In genomic region chr2L:6966309-6966708, dm6 we compare ENCODE assay signal across 5 fruit fly cellular contexts.
TF ChIP-seq lines count a peak whose summit lies in the region.

No protein-coding gene starts in this region.

- TF ChIP-seq CTCF in whole organism, embryonic (GFP tag; optimal IDR thresholded peaks at IDR 0.05; lab: Kevin White, UChicago), result no peak

TF ChIP-seq in whole organism, adult, 20 proteins besides CTCF, POLR2A, EP300 and RAD21:
- TF ChIP-seq bab1 (GFP tag; optimal IDR thresholded peaks at IDR 0.05; lab: Kevin White, UChicago) (no peak), tj (GFP tag; optimal IDR thresholded peaks at IDR 0.05; lab: Kevin White, UChicago) (peak; percentile 4)

TF ChIP-seq in whole organism, embryonic, 481 proteins besides CTCF, POLR2A, EP300 and RAD21 (continues in another document):
- TF ChIP-seq CG12299 (tag; optimal IDR thresholded peaks at IDR 0.05; lab: Kevin White, UChicago) (no peak), chm (GFP tag; IDR thresholded peaks at IDR 0.05; lab: Robert Waterston, UW) (peak; percentile 40; the same call in 1 of the 2 replicates), mam (GFP tag; optimal IDR thresholded peaks at IDR 0.05; lab: Kevin White, UChicago) (no peak), CG18262 (tag; optimal IDR thresholded peaks at IDR 0.05; lab: Kevin White, UChicago) (no peak), Fer3 (tag; optimal IDR thresholded peaks at IDR 0.05; lab: Kevin White, UChicago) (no peak), CG8290 (GFP tag; optimal IDR thresholded peaks at IDR 0.05; lab: Kevin White, UChicago) (peak; percentile 99), CG8290 (tag; optimal IDR thresholded peaks at IDR 0.05; lab: Kevin White, UChicago) (peak; percentile 30 to 87), CG2116 (GFP tag; optimal IDR thresholded peaks at IDR 0.05; lab: Kevin White, UChicago) (no peak), HLH54F (GFP tag; optimal IDR thresholded peaks at IDR 0.05; lab: Kevin White, UChicago) (no peak), CG16815 (GFP tag; optimal IDR thresholded peaks at IDR 0.05; lab: Kevin White, UChicago) (no peak), bigmax (GFP tag; optimal IDR thresholded peaks at IDR 0.05; lab: Kevin White, UChicago) (peak; percentile 97), Mes4 (GFP tag; optimal IDR thresholded peaks at IDR 0.05; lab: Kevin White, UChicago) (no peak), dpn (GFP tag; optimal IDR thresholded peaks at IDR 0.05; lab: Kevin White, UChicago) (no peak), CG30431 (GFP tag; optimal IDR thresholded peaks at IDR 0.05; lab: Kevin White, UChicago) (no peak), chinmo (GFP tag; IDR thresholded peaks at IDR 0.05; lab: Robert Waterston, UW; ENCODE audit: partially characterized antibody) (no peak), CG4820 (GFP tag; optimal IDR thresholded peaks at IDR 0.05; lab: Kevin White, UChicago) (no peak), CG4282 (GFP tag; optimal IDR thresholded peaks at IDR 0.05; lab: Kevin White, UChicago) (no peak), CG15269 (tag; optimal IDR thresholded peaks at IDR 0.05; lab: Kevin White, UChicago) (no peak), CG5180 (GFP tag; optimal IDR thresholded peaks at IDR 0.05; lab: Kevin White, UChicago) (no peak), CG7745 (tag; optimal IDR thresholded peaks at IDR 0.05; lab: Kevin White, UChicago) (no peak), cg (GFP tag; optimal IDR thresholded peaks at IDR 0.05; lab: Kevin White, UChicago) (peak; percentile 84), dm (GFP tag; optimal IDR thresholded peaks at IDR 0.05; lab: Kevin White, UChicago) (no peak), CG17568 (GFP tag; optimal IDR thresholded peaks at IDR 0.05; lab: Kevin White, UChicago) (no peak)

TF ChIP-seq in whole organism, prepupa, 60 proteins besides CTCF, POLR2A, EP300 and RAD21:
- no peak for TF ChIP-seq OdsH (GFP tag; optimal IDR thresholded peaks at IDR 0.05; lab: Kevin White, UChicago)
- peak; percentile 36 for TF ChIP-seq CG6808 (GFP tag; optimal IDR thresholded peaks at IDR 0.05; lab: Kevin White, UChicago)
- no peak for TF ChIP-seq CG6276 (GFP tag; optimal IDR thresholded peaks at IDR 0.05; lab: Kevin White, UChicago)
- TF ChIP-seq ss (GFP tag; optimal IDR thresholded peaks at IDR 0.05; lab: Kevin White, UChicago), result peak; percentile 18 to 28
- TF ChIP-seq CG8632 (GFP tag; optimal IDR thresholded peaks at IDR 0.05; lab: Kevin White, UChicago), result no peak
- TF ChIP-seq CG10669 (GFP tag; optimal IDR thresholded peaks at IDR 0.05; lab: Kevin White, UChicago), result no peak
- peak; percentile 71 for TF ChIP-seq CG1621 (tag; optimal IDR thresholded peaks at IDR 0.05; lab: Kevin White, UChicago)
- TF ChIP-seq dsx (GFP tag; optimal IDR thresholded peaks at IDR 0.05; lab: Kevin White, UChicago; ENCODE audit: poor library complexity, severe bottlenecking), result peak; percentile 50
- no peak for TF ChIP-seq CG31627 (GFP tag; optimal IDR thresholded peaks at IDR 0.05; lab: Kevin White, UChicago)

TF ChIP-seq in whole organism, pupa, 21 proteins besides CTCF, POLR2A, EP300 and RAD21:
- TF ChIP-seq CG4496 (GFP tag; IDR thresholded peaks at IDR 0.05; lab: Robert Waterston, UW) (0 out of 3 replicates have a peak, but pooled peaks have one; percentile 12), CG17806 (tag; optimal IDR thresholded peaks at IDR 0.05; lab: Kevin White, UChicago) (no peak), Snoo (tag; optimal IDR thresholded peaks at IDR 0.05; lab: Kevin White, UChicago) (no peak), EcR (GFP tag; optimal IDR thresholded peaks at IDR 0.05; lab: Kevin White, UChicago) (peak; percentile 23)

TF ChIP-seq in whole organism, wandering third instar larva, 38 proteins besides CTCF, POLR2A, EP300 and RAD21:
- TF ChIP-seq tai (GFP tag; optimal IDR thresholded peaks at IDR 0.05; lab: Kevin White, UChicago), result no peak
- peak; percentile 11 for TF ChIP-seq psq (GFP tag; optimal IDR thresholded peaks at IDR 0.05; lab: Kevin White, UChicago)
- TF ChIP-seq woc (GFP tag; optimal IDR thresholded peaks at IDR 0.05; lab: Kevin White, UChicago), result no peak
- TF ChIP-seq Dif (GFP tag; optimal IDR thresholded peaks at IDR 0.05; lab: Kevin White, UChicago; ENCODE audit: partially characterized antibody), result no peak
- no peak for TF ChIP-seq Rel (GFP tag; optimal IDR thresholded peaks at IDR 0.05; lab: Kevin White, UChicago)
- TF ChIP-seq Rel (tag; optimal IDR thresholded peaks at IDR 0.05; lab: Kevin White, UChicago), result peak; percentile 37
- TF ChIP-seq GATAd (GFP tag; optimal IDR thresholded peaks at IDR 0.05; lab: Kevin White, UChicago), result no peak
- TF ChIP-seq dl (GFP tag; optimal IDR thresholded peaks at IDR 0.05; lab: Kevin White, UChicago; ENCODE audit: insufficient read depth in 1 of 2, partially characterized antibody in 2 of 2), result no peak
- no peak for TF ChIP-seq sv (GFP tag; optimal IDR thresholded peaks at IDR 0.05; lab: Kevin White, UChicago)
- peak; percentile 31 for TF ChIP-seq N (GFP tag; optimal IDR thresholded peaks at IDR 0.05; lab: Kevin White, UChicago)
- TF ChIP-seq Hr78 (GFP tag; optimal IDR thresholded peaks at IDR 0.05; lab: Kevin White, UChicago), result no peak
- TF ChIP-seq OdsH (GFP tag; optimal IDR thresholded peaks at IDR 0.05; lab: Kevin White, UChicago), result no peak
- TF ChIP-seq HLH106 (tag; optimal IDR thresholded peaks at IDR 0.05; lab: Kevin White, UChicago), result peak; percentile 3
- no peak for TF ChIP-seq Myc (optimal IDR thresholded peaks at IDR 0.05; lab: Kevin White, UChicago)
- TF ChIP-seq pan (optimal IDR thresholded peaks at IDR 0.05; lab: Kevin White, UChicago), result no peak
- TF ChIP-seq lola (GFP tag; optimal IDR thresholded peaks at IDR 0.05; lab: Kevin White, UChicago), result no peak
- no peak for TF ChIP-seq brk (GFP tag; optimal IDR thresholded peaks at IDR 0.05; lab: Kevin White, UChicago)
- peak; percentile 17 for TF ChIP-seq Sp1 (GFP tag; optimal IDR thresholded peaks at IDR 0.05; lab: Kevin White, UChicago)
- TF ChIP-seq Mio (GFP tag; optimal IDR thresholded peaks at IDR 0.05; lab: Kevin White, UChicago), result no peak
- TF ChIP-seq br (GFP tag; optimal IDR thresholded peaks at IDR 0.05; lab: Kevin White, UChicago), result no peak
- TF ChIP-seq usp (GFP tag; optimal IDR thresholded peaks at IDR 0.05; lab: Kevin White, UChicago), result no peak
- no peak for TF ChIP-seq jim (GFP tag; optimal IDR thresholded peaks at IDR 0.05; lab: Kevin White, UChicago)
